Worm (Caenorhabditis elegans): ENCODE measurements around the gene F38B7.10.

- TF ChIP-seq hlh-13 (GFP tag; optimal IDR thresholded peaks at IDR 0.05) = no peak
- no peak for TF ChIP-seq unc-55 (GFP tag; optimal IDR thresholded peaks at IDR 0.05)
- no peak for TF ChIP-seq pha-4 (tag; optimal IDR thresholded peaks at IDR 0.05)
- TF ChIP-seq tbx-2 (tag; optimal IDR thresholded peaks at IDR 0.05) = no peak
- no peak for TF ChIP-seq syd-9 (tag; optimal IDR thresholded peaks at IDR 0.05)
- TF ChIP-seq ama-1 (optimal IDR thresholded peaks at IDR 0.05) = no peak
- TF ChIP-seq nhr-11 (tag; optimal IDR thresholded peaks at IDR 0.05) = no peak
- TF ChIP-seq pqm-1 (tag; optimal IDR thresholded peaks at IDR 0.05) = no peak
- no peak for TF ChIP-seq nfya-1 (tag; optimal IDR thresholded peaks at IDR 0.05)
Measured at ce11 chrV:11545227-11545626, at the start of gene F38B7.10.
